Worm (Caenorhabditis elegans) whole organism, L3 larva: Measurements from ENCODE around the gene ZK892.6.
A peak's percentile ranks its signal among the peaks of the same experiment; 100 is the strongest.

ENCODE experiments used
- ZK546.5 ChIP-seq: sonication (generic microtip); optimal IDR thresholded peaks from 2 replicates; lab custom pipeline; 2017; ENCODE audit warnings: missing biosample characterization, missing genetic modification characterization
- aly-2 ChIP-seq: fragments of 150-350 bp; optimal IDR thresholded peaks from 2 replicates; lab custom pipeline; 2014; ENCODE audit warnings: missing biosample characterization, missing genetic modification characterization
- ama-1 ChIP-seq: fragments of 150-350 bp; optimal IDR thresholded peaks from 2 replicates; lab custom pipeline; 2018
- ceh-28 ChIP-seq: fragments of 150-350 bp; optimal IDR thresholded peaks from 2 replicates; lab custom pipeline; 2014; ENCODE audit warnings: missing biosample characterization, missing genetic modification reagents, missing genetic modification characterization
- ceh-9 ChIP-seq: sonication (generic microtip); optimal IDR thresholded peaks from 2 replicates; lab custom pipeline; 2018; ENCODE audit warnings: missing biosample characterization, missing genetic modification characterization
- daf-12 ChIP-seq: fragments of 150-350 bp; optimal IDR thresholded peaks from 2 replicates; lab custom pipeline; 2014; ENCODE audit warnings: missing biosample characterization, missing genetic modification reagents, missing genetic modification characterization
- egl-5 ChIP-seq: fragments of 150-350 bp; optimal IDR thresholded peaks from 2 replicates; lab custom pipeline; 2017; ENCODE audit warnings: missing biosample characterization, missing genetic modification reagents, missing genetic modification characterization, inconsistent platforms
- elt-1 ChIP-seq: fragments of 150-350 bp; optimal IDR thresholded peaks from 2 replicates; lab custom pipeline; 2014; ENCODE audit warnings: missing biosample characterization, missing genetic modification characterization
- elt-2 ChIP-seq: sonication (generic microtip); optimal IDR thresholded peaks from 2 replicates; lab custom pipeline; 2016; ENCODE audit warnings: missing genetic modification reagents, mild to moderate bottlenecking, missing genetic modification characterization, missing compliant biosample characterization
- eor-1 ChIP-seq, 2 experiments: fragments of 150-350 bp; optimal IDR thresholded peaks; 2 replicates each; lab custom pipeline; 2014 to 2018; ENCODE audit warnings: missing biosample characterization in 2 of 2, missing genetic modification characterization in 2 of 2
- fkh-10 ChIP-seq: sonication (generic microtip); optimal IDR thresholded peaks from 2 replicates; lab custom pipeline; 2017; ENCODE audit warnings: missing biosample characterization, missing genetic modification reagents, missing genetic modification characterization
- fkh-2 ChIP-seq: fragments of 150-350 bp; optimal IDR thresholded peaks from 2 replicates; lab custom pipeline; 2014; ENCODE audit warnings: missing biosample characterization, missing genetic modification reagents, missing genetic modification characterization
- fos-1 ChIP-seq: fragments of 150-350 bp; optimal IDR thresholded peaks from 2 replicates; lab custom pipeline; 2014; ENCODE audit warnings: missing biosample characterization, missing genetic modification characterization
- jun-1 ChIP-seq: fragments of 150-350 bp; optimal IDR thresholded peaks from 2 replicates; lab custom pipeline; 2014; ENCODE audit warnings: missing biosample characterization, missing genetic modification reagents, missing genetic modification characterization
- lin-15B ChIP-seq: fragments of 150-350 bp; optimal IDR thresholded peaks from 2 replicates; lab custom pipeline; 2014; ENCODE audit warnings: missing biosample characterization, missing genetic modification characterization
- lin-39 ChIP-seq: fragments of 150-350 bp; optimal IDR thresholded peaks from 2 replicates; lab custom pipeline; 2018; ENCODE audit warnings: missing biosample characterization, missing genetic modification reagents, missing genetic modification characterization
- lsy-12 ChIP-seq: sonication (generic microtip); optimal IDR thresholded peaks from 2 replicates; lab custom pipeline; 2016; ENCODE audit warnings: mild to moderate bottlenecking, missing genetic modification characterization, missing compliant biosample characterization
- mdl-1 ChIP-seq: fragments of 150-350 bp; optimal IDR thresholded peaks from 2 replicates; lab custom pipeline; 2014; ENCODE audit warnings: missing biosample characterization, missing genetic modification characterization
- mml-1 ChIP-seq: fragments of 150-350 bp; sonication (generic microtip); optimal IDR thresholded peaks from 3 replicates; lab custom pipeline; 2014; ENCODE audit warnings: missing biosample characterization, missing genetic modification characterization
- nhr-11 ChIP-seq: fragments of 150-350 bp; optimal IDR thresholded peaks from 2 replicates; lab custom pipeline; 2014; ENCODE audit warnings: missing biosample characterization, missing genetic modification characterization
- nhr-23 ChIP-seq: fragments of 150-350 bp; optimal IDR thresholded peaks from 2 replicates; lab custom pipeline; 2014; ENCODE audit warnings: missing biosample characterization, missing genetic modification reagents, missing genetic modification characterization
- nhr-237 ChIP-seq: fragments of 150-350 bp; optimal IDR thresholded peaks from 2 replicates; lab custom pipeline; 2014; ENCODE audit warnings: missing biosample characterization, missing genetic modification characterization
- nhr-25 ChIP-seq: sonication (generic microtip); optimal IDR thresholded peaks from 2 replicates; lab custom pipeline; 2017; ENCODE audit warnings: missing biosample characterization, missing genetic modification characterization
- nhr-28 ChIP-seq: fragments of 150-350 bp; optimal IDR thresholded peaks from 2 replicates; lab custom pipeline; 2014; ENCODE audit warnings: missing biosample characterization, missing genetic modification characterization
- nhr-67 ChIP-seq: fragments of 150-350 bp; optimal IDR thresholded peaks from 2 replicates; lab custom pipeline; 2014; ENCODE audit warnings: missing biosample characterization, missing genetic modification characterization
- nhr-77 ChIP-seq: fragments of 150-350 bp; optimal IDR thresholded peaks from 2 replicates; lab custom pipeline; 2014; ENCODE audit warnings: missing biosample characterization, missing genetic modification characterization
- pha-4 ChIP-seq: fragments of 150-350 bp; optimal IDR thresholded peaks from 2 replicates; lab custom pipeline; 2014; ENCODE audit warnings: missing biosample characterization, missing genetic modification reagents, missing genetic modification characterization
- pqm-1 ChIP-seq: fragments of 150-350 bp; optimal IDR thresholded peaks from 2 replicates; lab custom pipeline; 2017; ENCODE audit warnings: missing biosample characterization, missing genetic modification characterization, inconsistent platforms
- sea-2 ChIP-seq: fragments of 150-350 bp; sonication (generic microtip); optimal IDR thresholded peaks from 4 replicates; lab custom pipeline; 2014; ENCODE audit warnings: missing biosample characterization, missing genetic modification reagents, missing genetic modification characterization
- snpc-4 ChIP-seq: fragments of 150-350 bp; optimal IDR thresholded peaks from 2 replicates; lab custom pipeline; 2014; ENCODE audit warnings: missing biosample characterization, missing genetic modification characterization
- unc-39 ChIP-seq: sonication (generic microtip); optimal IDR thresholded peaks from 4 replicates; lab custom pipeline; 2017; ENCODE audit warnings: missing biosample characterization, missing genetic modification characterization
- unc-62 ChIP-seq: fragments of 150-350 bp; sonication (generic microtip); optimal IDR thresholded peaks from 4 replicates; lab custom pipeline; 2014; ENCODE audit warnings: missing biosample characterization, missing genetic modification reagents, missing genetic modification characterization
- zag-1 ChIP-seq: fragments of 150-350 bp; optimal IDR thresholded peaks from 2 replicates; lab custom pipeline; 2014; ENCODE audit warnings: missing biosample characterization, missing genetic modification characterization
- ztf-11 ChIP-seq: fragments of 150-350 bp; optimal IDR thresholded peaks from 2 replicates; lab custom pipeline; 2014; ENCODE audit warnings: missing biosample characterization, missing genetic modification characterization
- ztf-4 ChIP-seq: fragments of 150-350 bp; optimal IDR thresholded peaks from 2 replicates; lab custom pipeline; 2014; ENCODE audit warnings: missing biosample characterization, missing genetic modification characterization

ZK892.6 gene

ce11 chrII:10014384-10014783, 34.5 kb upstream of the ZK892.6 start:
- TF ChIP-seq unc-39 (tag; lab: Kevin White, UChicago) = no peak
- TF ChIP-seq fkh-10 = no peak
- no peak for TF ChIP-seq jun-1 (tag; lab: Kevin White, UChicago)
- no peak for TF ChIP-seq mdl-1 (tag; lab: Kevin White, UChicago)
- TF ChIP-seq pha-4 = no peak
- no peak for TF ChIP-seq nhr-28
- no peak for TF ChIP-seq lsy-12
- TF ChIP-seq ZK546.5 (tag; lab: Kevin White, UChicago) = no peak
- no peak for TF ChIP-seq nhr-67 (tag; lab: Kevin White, UChicago)
- TF ChIP-seq, all 47 proteins: peak for 0

- TF ChIP-seq nhr-11 (tag; lab: Kevin White, UChicago) = peak; percentile 47
- no peak for TF ChIP-seq ceh-9 (tag; lab: Kevin White, UChicago)
- no peak for TF ChIP-seq snpc-4 (tag; lab: Kevin White, UChicago)
Measured at ce11 chrII:10012490-10012889, 32.6 kb upstream of the ZK892.6 start.

- no peak for TF ChIP-seq ama-1 (lab: Kevin White, UChicago)
- TF ChIP-seq fkh-10 = no peak
- no peak for TF ChIP-seq daf-12 (tag; lab: Kevin White, UChicago)
- TF ChIP-seq nhr-25 (tag; lab: Kevin White, UChicago) = peak; percentile 2
Measured at ce11 chrII:10011733-10012132, 31.8 kb upstream of the ZK892.6 start.

- no peak for TF ChIP-seq unc-62 (GFP tag; lab: Kevin White, UChicago)
- TF ChIP-seq nhr-67 (tag; lab: Kevin White, UChicago) = no peak
- TF ChIP-seq lin-15B = no peak
- TF ChIP-seq nhr-77 (tag; lab: Kevin White, UChicago) = no peak
- TF ChIP-seq snpc-4 (tag; lab: Kevin White, UChicago) = no peak
- no peak for TF ChIP-seq egl-5
- TF ChIP-seq mdl-1 (tag; lab: Kevin White, UChicago) = no peak
- peak; percentile 32 for TF ChIP-seq nhr-25 (tag; lab: Kevin White, UChicago)
- TF ChIP-seq zag-1 (tag; lab: Kevin White, UChicago) = no peak
- no peak for TF ChIP-seq mml-1 (tag; lab: Kevin White, UChicago)
- no peak for TF ChIP-seq eor-1 (tag; optimal IDR thresholded peaks at IDR 0.05; lab: Kevin White, UChicago)
- TF ChIP-seq sea-2 = no peak
- peak; percentile 5 for TF ChIP-seq nhr-23
- TF ChIP-seq, all 47 proteins: peak for 2
Measured at ce11 chrII:10010914-10011313, 31.0 kb upstream of the ZK892.6 start.

- TF ChIP-seq ceh-28 (tag; lab: Kevin White, UChicago) = no peak
- TF ChIP-seq eor-1 (tag; optimal IDR thresholded peaks at IDR 0.05; lab: Kevin White, UChicago) = no peak
- no peak for TF ChIP-seq ztf-4 (tag; lab: Kevin White, UChicago)
- no peak for TF ChIP-seq jun-1 (tag; lab: Kevin White, UChicago)
- no peak for TF ChIP-seq aly-2 (tag; lab: Kevin White, UChicago)
- no peak for TF ChIP-seq nhr-28
- no peak for TF ChIP-seq pha-4
- no peak for TF ChIP-seq nhr-237 (tag; lab: Kevin White, UChicago)
- TF ChIP-seq fkh-2 (tag; lab: Kevin White, UChicago) = no peak
- no peak for TF ChIP-seq ztf-11 (tag; lab: Kevin White, UChicago)
- TF ChIP-seq elt-1 (tag; lab: Kevin White, UChicago) = no peak
Measured at ce11 chrII:10008552-10008951, 28.6 kb upstream of the ZK892.6 start.

- TF ChIP-seq lin-39 (tag; lab: Kevin White, UChicago) (no peak), sea-2 (no peak), elt-2 (tag; lab: Kevin White, UChicago) (no peak), pqm-1 (no peak), lin-15B (no peak), fos-1 (tag; lab: Kevin White, UChicago) (no peak), nhr-77 (tag; lab: Kevin White, UChicago) (no peak), mdl-1 (tag; lab: Kevin White, UChicago) (no peak), jun-1 (tag; lab: Kevin White, UChicago) (no peak), fkh-10 (no peak), zag-1 (tag; lab: Kevin White, UChicago) (no peak), ztf-4 (tag; lab: Kevin White, UChicago) (no peak), unc-62 (GFP tag; lab: Kevin White, UChicago) (no peak)
Measured at ce11 chrII:10007917-10008316, 28.0 kb upstream of the ZK892.6 start, which contains the start of gene ZK892.5. Gene ZK892.5 (plus strand): TSS chrII:10008217.
